Fruit fly (Drosophila melanogaster): ENCODE measurements around the gene Stip1.

Stip1 gene

DNA sequence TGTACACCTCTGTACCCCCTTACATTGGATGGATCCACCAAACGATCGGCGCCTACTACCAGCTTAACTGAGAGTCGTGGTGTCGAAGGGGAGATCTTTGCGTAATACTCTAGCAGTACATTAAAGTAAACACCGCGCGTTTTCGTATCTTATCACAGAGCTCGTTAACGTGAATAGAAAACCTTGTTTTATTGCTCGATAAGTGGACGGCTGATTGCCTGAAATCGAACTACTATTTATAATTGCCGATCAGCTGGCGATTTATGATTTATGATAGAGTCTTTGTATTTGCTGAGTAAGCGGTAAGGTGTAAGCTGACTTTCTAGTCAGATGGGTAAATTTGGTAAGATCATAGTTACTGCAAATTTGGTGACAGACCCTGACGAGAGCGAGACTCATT, 28.0 kb downstream of the Stip1 start:
- TF ChIP-seq Snoo (tag; optimal IDR thresholded peaks at IDR 0.05) (no peak), CG34367 (tag; optimal IDR thresholded peaks at IDR 0.05) (no peak), CG15710 (tag; optimal IDR thresholded peaks at IDR 0.05) (no peak), CG12605 (GFP tag; IDR thresholded peaks at IDR 0.05) (no peak), rn (GFP tag; IDR thresholded peaks at IDR 0.05) (no peak), fd96Ca (GFP tag; IDR thresholded peaks at IDR 0.05) (no peak), CG8301 (tag; optimal IDR thresholded peaks at IDR 0.05) (no peak)

DNA sequence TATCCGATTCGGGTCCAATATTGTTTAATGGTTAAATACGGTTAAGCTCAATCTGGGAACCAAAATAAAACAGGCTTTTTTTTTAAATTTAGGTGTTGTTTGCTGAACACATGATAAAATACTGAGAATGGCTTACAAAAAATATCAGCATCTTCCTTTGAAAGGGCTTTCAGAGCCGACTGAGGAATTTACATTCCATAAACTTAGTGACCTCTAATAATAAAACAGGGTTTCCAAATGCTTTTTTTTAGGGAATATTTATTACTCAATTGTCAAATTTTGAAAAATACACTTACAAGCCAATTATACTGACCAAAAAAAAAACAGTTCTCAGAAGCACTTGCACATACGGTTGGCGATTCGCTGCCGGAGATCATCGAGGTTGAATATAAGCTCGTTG, 34.7 kb downstream of the Stip1 start, which contains the start of gene CG43755:
CG43755 (minus strand) TSS at position 101 of the 400 bp plus-strand sequence.
- no peak for TF ChIP-seq rn (GFP tag; IDR thresholded peaks at IDR 0.05)
- no peak for TF ChIP-seq D1 (tag; optimal IDR thresholded peaks at IDR 0.05)
- no peak for TF ChIP-seq Snoo (tag; optimal IDR thresholded peaks at IDR 0.05)
- no peak for TF ChIP-seq CG8159 (tag; optimal IDR thresholded peaks at IDR 0.05)
- TF ChIP-seq CG32121 (GFP tag; IDR thresholded peaks at IDR 0.05): no peak
- no peak for TF ChIP-seq CG14655 (GFP tag; optimal IDR thresholded peaks at IDR 0.05)
- TF ChIP-seq CG10348 (GFP tag; IDR thresholded peaks at IDR 0.05): no peak
- TF ChIP-seq CG17806 (tag; optimal IDR thresholded peaks at IDR 0.05): no peak
- no peak for TF ChIP-seq EcR (GFP tag; optimal IDR thresholded peaks at IDR 0.05)
- no peak for TF ChIP-seq Pif1B (GFP tag; optimal IDR thresholded peaks at IDR 0.05)
- no peak for TF ChIP-seq CG4496 (GFP tag; IDR thresholded peaks at IDR 0.05)
- no peak for TF ChIP-seq CG8301 (tag; optimal IDR thresholded peaks at IDR 0.05)
- TF ChIP-seq CG34367 (tag; optimal IDR thresholded peaks at IDR 0.05): no peak

DNA sequence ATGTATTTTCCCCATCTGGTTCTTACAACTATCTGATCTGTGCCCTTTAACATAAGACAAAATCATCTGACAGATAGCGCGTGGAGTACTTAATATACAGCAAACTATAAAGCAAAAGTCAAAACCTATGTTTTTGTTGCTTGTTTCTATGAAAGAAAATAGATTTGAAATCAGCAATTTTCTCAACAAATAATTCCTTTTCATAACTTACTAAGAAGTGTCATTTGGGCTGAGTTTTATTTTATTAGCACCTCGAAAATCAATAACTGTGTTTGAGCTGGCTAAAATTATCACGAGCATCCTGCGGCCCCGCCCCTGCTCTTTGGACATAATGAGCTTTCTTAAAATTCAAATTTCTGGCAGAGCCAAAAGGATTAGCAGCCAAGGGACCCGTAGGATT, 37.3 kb downstream of the Stip1 start, which contains the start of gene CG31921:
CG31921 (minus strand) TSS at position 101 of the 400 bp plus-strand sequence.
- TF ChIP-seq CG15710 (tag; optimal IDR thresholded peaks at IDR 0.05) (no peak), CG8159 (tag; optimal IDR thresholded peaks at IDR 0.05) (no peak), D1 (tag; optimal IDR thresholded peaks at IDR 0.05) (no peak), Pif1B (GFP tag; optimal IDR thresholded peaks at IDR 0.05) (no peak), CG8301 (tag; optimal IDR thresholded peaks at IDR 0.05) (no peak), CG32121 (GFP tag; IDR thresholded peaks at IDR 0.05) (no peak), CG9948 (tag; optimal IDR thresholded peaks at IDR 0.05) (no peak)

DNA sequence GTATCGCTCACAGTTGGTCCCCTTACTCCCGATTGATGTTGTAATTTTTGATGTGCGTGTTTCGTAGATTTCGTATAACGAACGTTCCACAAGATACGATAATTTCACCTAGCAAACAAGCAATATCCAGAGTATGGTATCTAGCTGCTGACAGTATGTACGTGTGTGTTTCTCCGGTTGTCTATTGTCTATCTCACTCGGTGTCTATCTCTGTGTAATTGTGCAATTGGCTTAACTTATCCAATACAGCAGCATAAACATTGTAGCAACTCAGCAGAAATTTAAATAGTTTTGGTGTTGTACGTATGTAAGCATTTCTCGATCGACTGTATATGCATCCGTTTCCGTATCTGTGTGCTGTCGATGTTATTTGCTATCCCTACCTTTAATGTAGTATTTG, 51.9 kb downstream of the Stip1 start:
- TF ChIP-seq CG17806 (tag; optimal IDR thresholded peaks at IDR 0.05): no peak
- no peak for TF ChIP-seq CG14655 (GFP tag; optimal IDR thresholded peaks at IDR 0.05)
- no peak for TF ChIP-seq CG34367 (tag; optimal IDR thresholded peaks at IDR 0.05)
- TF ChIP-seq CG4496 (GFP tag; IDR thresholded peaks at IDR 0.05): no peak
- no peak for TF ChIP-seq Ets98B (GFP tag; IDR thresholded peaks at IDR 0.05)
- TF ChIP-seq Pif1A (GFP tag; optimal IDR thresholded peaks at IDR 0.05): no peak
- no peak for TF ChIP-seq EcR (GFP tag; optimal IDR thresholded peaks at IDR 0.05)
- no peak for TF ChIP-seq CG32121 (GFP tag; IDR thresholded peaks at IDR 0.05)
- no peak for TF ChIP-seq CG15710 (tag; optimal IDR thresholded peaks at IDR 0.05)
- no peak for TF ChIP-seq CG10348 (GFP tag; IDR thresholded peaks at IDR 0.05)
- no peak for TF ChIP-seq CG13204 (GFP tag; optimal IDR thresholded peaks at IDR 0.05)
- TF ChIP-seq Pif1B (GFP tag; optimal IDR thresholded peaks at IDR 0.05): no peak
- no peak for TF ChIP-seq fd96Ca (GFP tag; IDR thresholded peaks at IDR 0.05)
- no peak for TF ChIP-seq CG12605 (GFP tag; IDR thresholded peaks at IDR 0.05)
- no peak for TF ChIP-seq D1 (tag; optimal IDR thresholded peaks at IDR 0.05)

Measured in whole organism, pupa.